Worm (Caenorhabditis elegans) whole organism, L2 larva: ENCODE measurements around the gene F28H7.2.

Source experiments
- C34F6.9 ChIP-seq: fragments of 150-350 bp; optimal IDR thresholded peaks from 2 replicates; lab custom pipeline; 2014; ENCODE audit warnings: missing biosample characterization, missing genetic modification characterization
- F13H6.1 ChIP-seq: sonication (generic microtip); optimal IDR thresholded peaks from 2 replicates; lab custom pipeline; 2016; ENCODE audit warnings: missing genetic modification characterization, missing compliant biosample characterization
- R02D3.7 ChIP-seq: fragments of 150-350 bp; optimal IDR thresholded peaks from 2 replicates; lab custom pipeline; 2014; ENCODE audit warnings: missing biosample characterization, missing genetic modification characterization
- Y55F3AM.14 ChIP-seq: fragments of 200-800 bp; sonication (Bioruptor generic); optimal IDR thresholded peaks from 2 replicates; lab custom pipeline; 2018; ENCODE audit warnings: mild to moderate bottlenecking, missing genetic modification characterization, missing compliant biosample characterization
- alr-1 ChIP-seq: fragments of 150-350 bp; optimal IDR thresholded peaks from 2 replicates; lab custom pipeline; 2014; ENCODE audit warnings: missing biosample characterization, missing genetic modification characterization
- ama-1 ChIP-seq: fragments of 150-350 bp; optimal IDR thresholded peaks from 2 replicates; lab custom pipeline; 2018; ENCODE audit warnings: inconsistent platforms
- blmp-1 ChIP-seq: sonication (generic microtip); optimal IDR thresholded peaks from 2 replicates; lab custom pipeline; 2017; ENCODE audit warnings: missing genetic modification characterization, mild to moderate bottlenecking, missing compliant biosample characterization, antibody characterized with exemption, moderate library complexity; ENCODE audit not compliant: insufficient read depth
- ceh-82 ChIP-seq: fragments of 150-350 bp; optimal IDR thresholded peaks from 2 replicates; lab custom pipeline; 2014; ENCODE audit warnings: missing biosample characterization, missing genetic modification characterization
- crh-2 ChIP-seq: sonication (generic microtip); optimal IDR thresholded peaks from 2 replicates; lab custom pipeline; 2017; ENCODE audit warnings: missing biosample characterization, missing genetic modification characterization
- dmd-4 ChIP-seq: sonication (generic microtip); optimal IDR thresholded peaks from 2 replicates; lab custom pipeline; 2017; ENCODE audit warnings: missing biosample characterization, missing genetic modification characterization
- egl-27 ChIP-seq: sonication (generic microtip); optimal IDR thresholded peaks from 3 replicates; lab custom pipeline; 2017; ENCODE audit warnings: missing biosample characterization, missing genetic modification reagents, missing genetic modification characterization
- elt-1 ChIP-seq: fragments of 150-350 bp; optimal IDR thresholded peaks from 2 replicates; lab custom pipeline; 2014; ENCODE audit warnings: missing biosample characterization, missing genetic modification characterization
- elt-3 ChIP-seq: sonication (generic microtip); optimal IDR thresholded peaks from 2 replicates; lab custom pipeline; 2017; ENCODE audit warnings: missing biosample characterization, missing genetic modification characterization
- fos-1 ChIP-seq: fragments of 150-350 bp; optimal IDR thresholded peaks from 2 replicates; lab custom pipeline; 2014; ENCODE audit warnings: missing biosample characterization, missing genetic modification characterization
- gmeb-1 ChIP-seq: fragments of 150-350 bp; optimal IDR thresholded peaks from 2 replicates; lab custom pipeline; 2014; ENCODE audit warnings: missing biosample characterization, missing genetic modification characterization
- lin-11 ChIP-seq: fragments of 150-350 bp; sonication (generic microtip); optimal IDR thresholded peaks from 2 replicates; lab custom pipeline; 2014; ENCODE audit warnings: missing biosample characterization, missing genetic modification characterization, inconsistent platforms, mixed read lengths
- lin-39 ChIP-seq: fragments of 150-350 bp; optimal IDR thresholded peaks from 2 replicates; lab custom pipeline; 2014; ENCODE audit warnings: missing biosample characterization, missing genetic modification reagents, missing genetic modification characterization
- lsy-2 ChIP-seq, 2 experiments: fragments of 150-350 bp in 1 of 2; sonication (generic microtip) in 1 of 2; optimal IDR thresholded peaks; 2 replicates each; lab custom pipeline; 2014 to 2017; ENCODE audit warnings: missing biosample characterization in 2 of 2, missing genetic modification characterization in 2 of 2
- mab-5 ChIP-seq: fragments of 150-350 bp; optimal IDR thresholded peaks from 2 replicates; lab custom pipeline; 2014; ENCODE audit warnings: missing biosample characterization, missing genetic modification characterization
- mbf-1 ChIP-seq: sonication (generic microtip); optimal IDR thresholded peaks from 2 replicates; lab custom pipeline; 2017; ENCODE audit warnings: missing biosample characterization, missing genetic modification characterization
- nhr-10 ChIP-seq: sonication (generic microtip); optimal IDR thresholded peaks from 2 replicates; lab custom pipeline; 2017; ENCODE audit warnings: missing biosample characterization, missing genetic modification characterization
- nhr-12 ChIP-seq: fragments of 150-350 bp; optimal IDR thresholded peaks from 2 replicates; lab custom pipeline; 2014; ENCODE audit warnings: missing biosample characterization, missing genetic modification characterization
- nhr-21 ChIP-seq: fragments of 150-350 bp; optimal IDR thresholded peaks from 2 replicates; lab custom pipeline; 2014; ENCODE audit warnings: missing biosample characterization, missing genetic modification characterization
- nhr-237 ChIP-seq: fragments of 150-350 bp; optimal IDR thresholded peaks from 2 replicates; lab custom pipeline; 2014; ENCODE audit warnings: missing biosample characterization, missing genetic modification characterization
- nhr-25 ChIP-seq: fragments of 150-350 bp; sonication (generic microtip); optimal IDR thresholded peaks from 3 replicates; lab custom pipeline; 2014; ENCODE audit warnings: missing biosample characterization, missing genetic modification characterization
- nhr-6 ChIP-seq: fragments of 150-350 bp; optimal IDR thresholded peaks from 2 replicates; lab custom pipeline; 2014; ENCODE audit warnings: missing biosample characterization, missing genetic modification characterization
- peb-1 ChIP-seq: fragments of 150-350 bp; optimal IDR thresholded peaks from 2 replicates; lab custom pipeline; 2014; ENCODE audit warnings: missing biosample characterization, missing genetic modification characterization
- skn-1 ChIP-seq: sonication (generic microtip); optimal IDR thresholded peaks from 2 replicates; lab custom pipeline; 2017; ENCODE audit warnings: missing biosample characterization, missing genetic modification characterization
- sma-3 ChIP-seq: sonication (generic microtip); optimal IDR thresholded peaks from 2 replicates; lab custom pipeline; 2016; ENCODE audit warnings: missing genetic modification reagents, missing genetic modification characterization, missing compliant biosample characterization
- sma-9 ChIP-seq, 2 experiments: fragments of 150-350 bp in 1 of 2; sonication (generic microtip) in 1 of 2; optimal IDR thresholded peaks; 2 replicates each; lab custom pipeline; 2014 to 2016; ENCODE audit warnings: missing genetic modification characterization in 2 of 2, mild to moderate bottlenecking in 1 of 2, missing biosample characterization in 1 of 2, missing compliant biosample characterization in 1 of 2, missing genetic modification reagents in 1 of 2, moderate library complexity in 1 of 2
- snpc-4 ChIP-seq: fragments of 150-350 bp; optimal IDR thresholded peaks from 2 replicates; lab custom pipeline; 2014; ENCODE audit warnings: missing biosample characterization, missing genetic modification characterization
- unc-39 ChIP-seq: fragments of 150-350 bp; optimal IDR thresholded peaks from 2 replicates; lab custom pipeline; 2014; ENCODE audit warnings: missing biosample characterization, missing genetic modification characterization
- unc-62 ChIP-seq: fragments of 150-350 bp; optimal IDR thresholded peaks from 2 replicates; lab custom pipeline; 2014; ENCODE audit warnings: missing biosample characterization, missing genetic modification reagents, missing genetic modification characterization
- zag-1 ChIP-seq: fragments of 150-350 bp; optimal IDR thresholded peaks from 2 replicates; lab custom pipeline; 2014; ENCODE audit warnings: missing biosample characterization, missing genetic modification characterization
- ztf-1 ChIP-seq: fragments of 200-800 bp; sonication (Bioruptor generic); conservative IDR thresholded peaks from 2 replicates; pipeline ENCODE4 v1.3.6; 2022; ENCODE audit warnings: missing genetic modification characterization, missing compliant biosample characterization
- ztf-11 ChIP-seq: sonication (generic microtip); optimal IDR thresholded peaks from 2 replicates; lab custom pipeline; 2017; ENCODE audit warnings: missing biosample characterization, missing genetic modification characterization
- ztf-4 ChIP-seq: fragments of 150-350 bp; optimal IDR thresholded peaks from 2 replicates; lab custom pipeline; 2014; ENCODE audit warnings: missing biosample characterization, missing genetic modification characterization

Gene F28H7.2

ce11 chrV:10711829-10712607, 35.7 kb upstream of the F28H7.2 start:
- TF ChIP-seq nhr-21 (tag; lab: Kevin White, UChicago) (peak; percentile 36), mab-5 (tag; lab: Kevin White, UChicago) (no peak), gmeb-1 (tag; lab: Kevin White, UChicago) (no peak), R02D3.7 (tag; lab: Kevin White, UChicago) (no peak), F13H6.1 (no peak), ztf-1 (GFP tag; lab: Robert Waterston, UW) (0 out of 2 replicates have a peak, but pooled peaks have one; percentile 21), alr-1 (no peak), ama-1 (peak; percentile 81), ceh-82 (no peak), Y55F3AM.14 (GFP tag; lab: Kevin White, UChicago) (peak; percentile 66), nhr-10 (tag; lab: Kevin White, UChicago) (no peak), ztf-11 (tag; lab: Kevin White, UChicago) (no peak), nhr-25 (tag; lab: Kevin White, UChicago) (peak; percentile 30), elt-3 (tag; lab: Kevin White, UChicago) (no peak), sma-3 (GFP tag; lab: Kevin White, UChicago) (peak; percentile 42)

DNA sequence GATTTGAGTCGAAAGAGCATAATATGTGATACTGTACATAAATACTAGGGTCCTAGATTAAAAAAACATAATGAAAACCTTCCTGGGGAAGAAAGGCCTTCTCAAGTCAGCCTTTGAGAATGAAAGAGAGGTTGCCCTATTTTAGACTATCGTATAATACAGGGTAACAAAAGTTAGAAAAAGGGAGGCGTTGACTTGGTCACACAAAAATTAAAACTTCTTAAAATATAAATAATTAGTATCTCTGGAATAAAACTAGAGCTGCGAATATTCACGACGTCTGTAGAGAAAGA, 35.1 kb upstream of the F28H7.2 start:
- TF ChIP-seq nhr-12: peak; percentile 14
- TF ChIP-seq unc-39 (tag; lab: Kevin White, UChicago): no peak
- TF ChIP-seq elt-1 (tag; lab: Kevin White, UChicago): no peak
- TF ChIP-seq blmp-1 (tag; lab: Kevin White, UChicago): no peak
- TF ChIP-seq zag-1 (tag; lab: Kevin White, UChicago): peak; percentile 34
- no peak for TF ChIP-seq ztf-1 (GFP tag; lab: Robert Waterston, UW)
- TF ChIP-seq nhr-6: no peak
- TF ChIP-seq sma-9 (GFP tag; optimal IDR thresholded peaks at IDR 0.05; lab: Kevin White, UChicago): no peak
- no peak for TF ChIP-seq sma-9 (tag; optimal IDR thresholded peaks at IDR 0.05; lab: Kevin White, UChicago)

DNA sequence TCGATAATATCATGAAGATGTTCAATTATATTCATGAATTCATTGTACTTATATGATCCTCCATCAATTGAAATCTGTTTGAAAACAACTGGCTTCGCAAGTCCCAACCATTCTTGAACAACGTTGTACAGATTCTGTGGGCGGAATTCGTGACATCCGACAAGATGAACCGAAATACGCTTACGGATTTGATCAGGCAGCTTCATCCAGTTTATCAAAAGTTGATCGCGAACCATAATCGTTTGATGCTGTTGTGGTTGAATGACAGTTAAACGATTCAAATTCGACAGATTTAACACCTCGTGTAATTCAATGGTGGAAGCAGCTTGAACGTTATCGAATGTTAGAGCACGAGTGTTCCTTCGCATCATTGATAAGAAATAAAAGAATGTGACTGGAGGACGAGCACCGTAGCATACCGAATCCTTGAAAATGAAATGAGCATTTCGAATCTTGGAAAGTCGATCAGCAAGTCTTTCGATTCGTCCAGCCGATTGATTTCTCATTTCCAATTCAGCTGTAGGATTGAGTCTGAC, 33.9 kb upstream of the F28H7.2 start:
- TF ChIP-seq ztf-11 (tag; lab: Kevin White, UChicago): no peak
- no peak for TF ChIP-seq mbf-1 (tag; lab: Kevin White, UChicago)
- TF ChIP-seq dmd-4 (tag; lab: Kevin White, UChicago): no peak
- no peak for TF ChIP-seq unc-62
- no peak for TF ChIP-seq nhr-21 (tag; lab: Kevin White, UChicago)
- TF ChIP-seq elt-1 (tag; lab: Kevin White, UChicago): no peak
- no peak for TF ChIP-seq lin-39
- TF ChIP-seq crh-2: no peak

ce11 chrV:10714630-10715029, 33.1 kb upstream of the F28H7.2 start:
- no peak for TF ChIP-seq dmd-4 (tag; lab: Kevin White, UChicago)
- peak; percentile 56 for TF ChIP-seq Y55F3AM.14 (GFP tag; lab: Kevin White, UChicago)
- no peak for TF ChIP-seq blmp-1 (tag; lab: Kevin White, UChicago)
- no peak for TF ChIP-seq elt-1 (tag; lab: Kevin White, UChicago)

- no peak for TF ChIP-seq R02D3.7 (tag; lab: Kevin White, UChicago)
- peak; percentile 99 for TF ChIP-seq sma-9 (GFP tag; optimal IDR thresholded peaks at IDR 0.05; lab: Kevin White, UChicago)
- no peak for TF ChIP-seq sma-9 (tag; optimal IDR thresholded peaks at IDR 0.05; lab: Kevin White, UChicago)
- peak; percentile 95 for TF ChIP-seq ztf-4 (tag; lab: Kevin White, UChicago)
- no peak for TF ChIP-seq nhr-237 (tag; lab: Kevin White, UChicago)
- peak; percentile 85 for TF ChIP-seq nhr-6
- peak; percentile 80 for TF ChIP-seq blmp-1 (tag; lab: Kevin White, UChicago)
- TF ChIP-seq skn-1 (tag; lab: Kevin White, UChicago): no peak
- peak; percentile 74 for TF ChIP-seq fos-1 (tag; lab: Kevin White, UChicago)
- TF ChIP-seq ceh-82: peak; percentile 73
- TF ChIP-seq nhr-21 (tag; lab: Kevin White, UChicago): peak; percentile 91
- peak; percentile 95 for TF ChIP-seq C34F6.9 (tag; lab: Kevin White, UChicago)
- TF ChIP-seq egl-27: peak; percentile 87
- peak; percentile 16 for TF ChIP-seq nhr-12
- peak; percentile 95 for TF ChIP-seq F13H6.1
- TF ChIP-seq peb-1 (tag; lab: Kevin White, UChicago): no peak
- peak; percentile 100 for TF ChIP-seq Y55F3AM.14 (GFP tag; lab: Kevin White, UChicago)
- peak; percentile 90 for TF ChIP-seq lin-11 (tag; lab: Kevin White, UChicago)
- no peak for TF ChIP-seq elt-1 (tag; lab: Kevin White, UChicago)
- TF ChIP-seq elt-3 (tag; lab: Kevin White, UChicago): no peak
- peak; percentile 43 for TF ChIP-seq unc-39 (tag; lab: Kevin White, UChicago)
- peak; percentile 95 for TF ChIP-seq snpc-4
- TF ChIP-seq crh-2: peak; percentile 90
- TF ChIP-seq nhr-25 (tag; lab: Kevin White, UChicago): peak; percentile 94
- peak; percentile 90 for TF ChIP-seq unc-62
- peak; percentile 42 to 90 for TF ChIP-seq lsy-2 (tag; optimal IDR thresholded peaks at IDR 0.05; lab: Kevin White, UChicago)
Measured at ce11 chrV:10715158-10716152, 32.2 kb upstream of the F28H7.2 start.
